Fruit fly (Drosophila melanogaster) whole organism, embryonic: ENCODE measurements around the gene CG32259.
A peak's percentile ranks its signal among the peaks of the same experiment; 100 is the strongest.

ENCODE experiments used
- Adf1 ChIP-seq: fragments of 200-800 bp; sonication (Bioruptor generic); IDR thresholded peaks from 2 replicates; pipeline ENCODE4 v1.3.6; 2022; ENCODE audit warnings: missing biosample characterization, missing genetic modification characterization
- Antp ChIP-seq: fragments of 200-800 bp; sonication (Bioruptor generic); optimal IDR thresholded peaks from 3 replicates; lab custom pipeline; 2016; ENCODE audit warnings: missing biosample characterization, missing genetic modification characterization
- Awh ChIP-seq: fragments of 200-800 bp; sonication (Bioruptor generic); IDR thresholded peaks from 2 replicates; pipeline ENCODE4, ENCODE4 v1.3.6; 2022; ENCODE audit warnings: missing biosample characterization, missing genetic modification characterization
- Bteb2 ChIP-seq: fragments of 200-800 bp; sonication (Bioruptor generic); optimal IDR thresholded peaks from 2 replicates; lab custom pipeline; 2016; ENCODE audit warnings: missing biosample characterization, missing genetic modification characterization
- CG10274 ChIP-seq: fragments of 200-800 bp; sonication (Bioruptor generic); optimal IDR thresholded peaks from 3 replicates; lab custom pipeline; 2017; ENCODE audit warnings: missing biosample characterization, mild to moderate bottlenecking, missing genetic modification characterization
- CG11093 ChIP-seq: fragments of 200-800 bp; sonication (Bioruptor generic); IDR thresholded peaks from 3 replicates; pipeline ENCODE4 v1.3.6; 2022; ENCODE audit warnings: missing biosample characterization, missing genetic modification characterization
- CG11247 ChIP-seq: fragments of 200-800 bp; sonication (Bioruptor generic); IDR thresholded peaks from 2 replicates; pipeline ENCODE4 v1.3.6; 2022; ENCODE audit warnings: missing biosample characterization, missing genetic modification characterization
- CG13123 ChIP-seq: fragments of 200-800 bp; sonication (Bioruptor generic); optimal IDR thresholded peaks from 2 replicates; lab custom pipeline; 2016; ENCODE audit warnings: missing biosample characterization, missing genetic modification characterization
- CG14050 ChIP-seq: fragments of 200-800 bp; sonication (Bioruptor generic); IDR thresholded peaks from 3 replicates; pipeline ENCODE4 v1.3.6; 2022; ENCODE audit warnings: missing biosample characterization, missing genetic modification characterization
- CG15073 ChIP-seq: fragments of 200-800 bp; sonication (Bioruptor generic); optimal IDR thresholded peaks from 2 replicates; lab custom pipeline; 2016; ENCODE audit warnings: missing biosample characterization, missing genetic modification characterization
- CG17359 ChIP-seq: fragments of 200-800 bp; sonication (Bioruptor generic); optimal IDR thresholded peaks from 3 replicates; lab custom pipeline; 2018; ENCODE audit warnings: missing biosample characterization, mild to moderate bottlenecking, missing genetic modification characterization, moderate library complexity
- CG3065 ChIP-seq: fragments of 200-800 bp; sonication (Bioruptor generic); optimal IDR thresholded peaks from 2 replicates; lab custom pipeline; 2016; ENCODE audit warnings: missing biosample characterization, missing genetic modification characterization
- CG31224 ChIP-seq: fragments of 200-800 bp; sonication (Bioruptor generic); IDR thresholded peaks from 2 replicates; pipeline ENCODE4 v1.3.6; 2022; ENCODE audit warnings: missing biosample characterization, missing genetic modification characterization
- CG32532 ChIP-seq: fragments of 200-800 bp; sonication (Bioruptor generic); IDR thresholded peaks from 2 replicates; pipeline ENCODE4 v1.3.6; 2022; ENCODE audit warnings: missing biosample characterization, missing genetic modification characterization
- CG3726 ChIP-seq: fragments of 200-800 bp; sonication (Bioruptor generic); IDR thresholded peaks from 3 replicates; pipeline ENCODE4, ENCODE4 v1.3.6; 2022; ENCODE audit warnings: missing biosample characterization, missing genetic modification characterization
- CG4424 ChIP-seq: fragments of 200-800 bp; sonication (Bioruptor generic); optimal IDR thresholded peaks from 3 replicates; lab custom pipeline; 2016; ENCODE audit warnings: missing biosample characterization, missing genetic modification characterization
- CG6689 ChIP-seq: fragments of 200-800 bp; sonication (Bioruptor generic); IDR thresholded peaks from 2 replicates; pipeline ENCODE4 v1.3.6; 2022; ENCODE audit warnings: missing biosample characterization, missing genetic modification characterization
- CG6813 ChIP-seq: fragments of 200-800 bp; sonication (Bioruptor generic); optimal IDR thresholded peaks from 2 replicates; lab custom pipeline; 2017; ENCODE audit warnings: missing biosample characterization, missing genetic modification characterization, mild to moderate bottlenecking, moderate library complexity, missing genetic modification reagents
- CG8944 ChIP-seq: fragments of 200-800 bp; sonication (Bioruptor generic); optimal IDR thresholded peaks from 3 replicates; lab custom pipeline; 2016; ENCODE audit warnings: missing biosample characterization, missing genetic modification characterization
- CG9876 ChIP-seq: fragments of 200-800 bp; sonication (Bioruptor generic); optimal IDR thresholded peaks from 2 replicates; lab custom pipeline; 2016; ENCODE audit warnings: missing biosample characterization, missing genetic modification characterization
- D19B ChIP-seq: fragments of 200-800 bp; sonication (Bioruptor generic); optimal IDR thresholded peaks from 2 replicates; lab custom pipeline; 2017; ENCODE audit warnings: missing biosample characterization, mild to moderate bottlenecking, missing genetic modification characterization
- Dref ChIP-seq: fragments of 200-800 bp; sonication (Bioruptor generic); IDR thresholded peaks from 2 replicates; pipeline ENCODE4 v1.3.6; 2022; ENCODE audit warnings: missing biosample characterization, missing genetic modification characterization
- Elba2 ChIP-seq: fragments of 200-800 bp; sonication (Bioruptor generic); optimal IDR thresholded peaks from 3 replicates; lab custom pipeline; 2016; ENCODE audit warnings: missing biosample characterization, missing genetic modification characterization
- Ets97D ChIP-seq: fragments of 200-800 bp; sonication (Bioruptor generic); optimal IDR thresholded peaks from 3 replicates; lab custom pipeline; 2016; ENCODE audit warnings: missing biosample characterization, missing genetic modification characterization
- MBD-R2 ChIP-seq: fragments of 200-800 bp; sonication (Bioruptor generic); IDR thresholded peaks from 2 replicates; pipeline ENCODE4 v1.3.6; 2022; ENCODE audit warnings: missing biosample characterization, missing genetic modification characterization
- Max ChIP-seq: fragments of 200-800 bp; sonication (Bioruptor generic); optimal IDR thresholded peaks from 2 replicates; lab custom pipeline; 2016; ENCODE audit warnings: missing biosample characterization, mild to moderate bottlenecking, missing genetic modification characterization
- Med ChIP-seq: fragments of 200-800 bp; sonication (Bioruptor generic); peaks from one replicate; lab custom pipeline; 2016; ENCODE audit warnings: missing biosample characterization, missing genetic modification characterization, mild to moderate bottlenecking, inconsistent platforms, moderate library complexity
- Meics ChIP-seq: fragments of 200-800 bp; sonication (Bioruptor generic); optimal IDR thresholded peaks from 2 replicates; lab custom pipeline; 2017; ENCODE audit warnings: missing biosample characterization, mild to moderate bottlenecking, missing genetic modification characterization
- NC2α ChIP-seq: fragments of 200-800 bp; sonication (Bioruptor generic); optimal IDR thresholded peaks from 2 replicates; lab custom pipeline; 2016; ENCODE audit warnings: missing biosample characterization, missing genetic modification characterization
- Oaz ChIP-seq: fragments of 200-800 bp; sonication (Bioruptor generic); IDR thresholded peaks from 2 replicates; pipeline ENCODE4 v1.3.6; 2022; ENCODE audit warnings: missing biosample characterization, missing genetic modification characterization
- Poxn ChIP-seq: fragments of 200-800 bp; sonication (Bioruptor generic); IDR thresholded peaks from 2 replicates; pipeline ENCODE4 v1.3.6; 2022; ENCODE audit warnings: missing biosample characterization, missing genetic modification characterization
- amos ChIP-seq: fragments of 200-800 bp; sonication (Bioruptor generic); IDR thresholded peaks from 2 replicates; pipeline ENCODE4 v1.3.6; 2022; ENCODE audit warnings: missing biosample characterization, missing genetic modification characterization; ENCODE audit not compliant: partially characterized antibody
- bowl ChIP-seq: fragments of 200-800 bp; sonication (Bioruptor generic); IDR thresholded peaks from 2 replicates; pipeline ENCODE4 v1.3.6; 2022; ENCODE audit warnings: missing biosample characterization, missing genetic modification characterization
- chinmo ChIP-seq: fragments of 200-800 bp; sonication (Bioruptor generic); IDR thresholded peaks from 4 replicates; pipeline ENCODE4 v1.3.6; 2022; ENCODE audit warnings: missing biosample characterization, missing genetic modification characterization; ENCODE audit not compliant: partially characterized antibody
- ci ChIP-seq: fragments of 200-800 bp; sonication (Bioruptor generic); IDR thresholded peaks from 3 replicates; pipeline ENCODE4 v1.3.6; 2022; ENCODE audit warnings: missing biosample characterization, missing genetic modification characterization
- dan ChIP-seq: fragments of 200-800 bp; sonication (Bioruptor generic); IDR thresholded peaks from 2 replicates; pipeline ENCODE4 v1.3.6; 2022; ENCODE audit warnings: missing biosample characterization, missing genetic modification characterization
- dimm ChIP-seq: fragments of 200-800 bp; sonication (Bioruptor generic); IDR thresholded peaks from 2 replicates; pipeline ENCODE4 v1.3.6; 2022; ENCODE audit warnings: missing biosample characterization, missing genetic modification characterization
- disco-r ChIP-seq: fragments of 200-800 bp; sonication (Bioruptor generic); optimal IDR thresholded peaks from 2 replicates; lab custom pipeline; 2016; ENCODE audit warnings: missing biosample characterization, missing genetic modification characterization
- dmrt99B ChIP-seq: fragments of 200-800 bp; sonication (Bioruptor generic); optimal IDR thresholded peaks from 2 replicates; lab custom pipeline; 2018; ENCODE audit warnings: missing biosample characterization, mild to moderate bottlenecking, missing genetic modification characterization, moderate library complexity
- ewg ChIP-seq: fragments of 200-800 bp; sonication (Bioruptor generic); optimal IDR thresholded peaks from 3 replicates; lab custom pipeline; 2017; ENCODE audit warnings: mild to moderate bottlenecking, missing biosample characterization, missing genetic modification reagents, missing genetic modification characterization
- eyg ChIP-seq: fragments of 200-800 bp; sonication (Bioruptor generic); optimal IDR thresholded peaks from 3 replicates; lab custom pipeline; 2016; ENCODE audit warnings: missing biosample characterization, missing genetic modification characterization
- gcm2 ChIP-seq: fragments of 200-800 bp; sonication (Bioruptor generic); optimal IDR thresholded peaks from 2 replicates; lab custom pipeline; 2016; ENCODE audit warnings: missing biosample characterization, missing genetic modification characterization
- jumu ChIP-seq: fragments of 200-800 bp; sonication (Bioruptor generic); optimal IDR thresholded peaks from 3 replicates; lab custom pipeline; 2016; ENCODE audit warnings: missing biosample characterization, missing genetic modification characterization
- kah ChIP-seq: fragments of 200-800 bp; sonication (Bioruptor generic); optimal IDR thresholded peaks from 2 replicates; lab custom pipeline; 2018; ENCODE audit warnings: missing biosample characterization, mild to moderate bottlenecking, missing genetic modification characterization
- klu ChIP-seq: fragments of 200-800 bp; sonication (Bioruptor generic); IDR thresholded peaks from 2 replicates; pipeline ENCODE4 v1.3.6; 2022; ENCODE audit warnings: missing biosample characterization, missing genetic modification characterization
- pros ChIP-seq: fragments of 200-800 bp; sonication (Bioruptor generic); optimal IDR thresholded peaks from 3 replicates; lab custom pipeline; 2019; ENCODE audit warnings: missing biosample characterization, mild to moderate bottlenecking, missing genetic modification characterization, moderate library complexity
- scrt ChIP-seq: fragments of 200-800 bp; sonication (Bioruptor generic); optimal IDR thresholded peaks from 2 replicates; lab custom pipeline; 2018; ENCODE audit warnings: missing biosample characterization, mild to moderate bottlenecking, missing genetic modification characterization, moderate library complexity
- tna ChIP-seq: fragments of 200-800 bp; sonication (Bioruptor generic); IDR thresholded peaks from 2 replicates; pipeline ENCODE4 v1.3.6; 2022; ENCODE audit warnings: missing biosample characterization, missing genetic modification characterization; ENCODE audit not compliant: partially characterized antibody
- zen ChIP-seq: fragments of 200-800 bp; sonication (Bioruptor generic); optimal IDR thresholded peaks from 3 replicates; lab custom pipeline; 2018; ENCODE audit warnings: missing biosample characterization, mild to moderate bottlenecking, missing genetic modification characterization, moderate library complexity
- zfh2 ChIP-seq: fragments of 200-800 bp; sonication (Bioruptor generic); optimal IDR thresholded peaks from 2 replicates; lab custom pipeline; 2016; ENCODE audit warnings: missing biosample characterization, missing genetic modification characterization

Gene CG32259

dm6 chr3L:4040247-4040925 lies 28.8 kb upstream of the CG32259 start, which contains the start of the genes CG11593 and Rcd5 (continued):
- TF ChIP-seq disco-r (GFP tag; lab: Kevin White, UChicago) (no peak), NC2α (GFP tag; lab: Kevin White, UChicago) (no peak), Poxn (peak; percentile 60; the same call in 1 of the 2 replicates), CG3726 (GFP tag; lab: Robert Waterston, UW) (peak; percentile 55; the same call in 1 of the 3 replicates), eyg (GFP tag; lab: Kevin White, UChicago) (no peak), Awh (no peak), zfh2 (GFP tag; lab: Kevin White, UChicago) (peak; percentile 45), dimm (GFP tag; lab: Robert Waterston, UW) (no peak), Med (GFP tag; lab: Kevin White, UChicago) (no peak), Elba2 (GFP tag; lab: Kevin White, UChicago) (peak; percentile 41), Adf1 (peak; percentile 49), CG6689 (peak; percentile 88), CG4424 (peak; percentile 64), Max (peak; percentile 67), CG13123 (GFP tag; lab: Kevin White, UChicago) (peak; percentile 25), dan (GFP tag; lab: Robert Waterston, UW) (peak; percentile 34; the same call in 1 of the 2 replicates), jumu (GFP tag; lab: Kevin White, UChicago) (peak; percentile 30), zen (peak; percentile 52), Ets97D (GFP tag; lab: Kevin White, UChicago) (peak; percentile 25), CG9876 (GFP tag; lab: Kevin White, UChicago) (no peak), CG14050 (peak; percentile 62; the same call in 1 of the 3 replicates), CG32532 (GFP tag; lab: Robert Waterston, UW) (peak; percentile 87), CG17359 (tag; lab: Kevin White, UChicago) (no peak), klu (GFP tag; lab: Robert Waterston, UW) (peak; percentile 54; the same call in 1 of the 2 replicates), CG11247 (GFP tag; lab: Robert Waterston, UW) (peak; percentile 78), dmrt99B (no peak), pros (GFP tag; lab: Kevin White, UChicago) (no peak), ewg (peak; percentile 32), CG31224 (peak; percentile 75), gcm2 (GFP tag; lab: Kevin White, UChicago) (no peak), CG11093 (GFP tag; lab: Robert Waterston, UW) (peak; percentile 78; the same call in 2 of the 3 replicates), ci (peak; percentile 79; the same call in 2 of the 3 replicates), CG8944 (GFP tag; lab: Kevin White, UChicago) (peak; percentile 6), Oaz (peak; percentile 68), amos (GFP tag; lab: Robert Waterston, UW) (peak; percentile 13; the same call in 1 of the 2 replicates), Meics (GFP tag; lab: Kevin White, UChicago) (peak; percentile 58), Antp (GFP tag; lab: Kevin White, UChicago) (peak; percentile 38), kah (GFP tag; lab: Kevin White, UChicago) (no peak), tna (GFP tag; lab: Robert Waterston, UW) (no peak), bowl (no peak), chinmo (GFP tag; lab: Robert Waterston, UW) (0 out of 4 replicates have a peak, but pooled peaks have one; percentile 23), Bteb2 (GFP tag; lab: Kevin White, UChicago) (peak; percentile 17), scrt (GFP tag; lab: Kevin White, UChicago) (no peak), MBD-R2 (GFP tag; lab: Robert Waterston, UW) (peak; percentile 86), D19B (GFP tag; lab: Kevin White, UChicago) (no peak), CG15073 (GFP tag; lab: Kevin White, UChicago) (no peak), CG6813 (GFP tag; lab: Kevin White, UChicago) (no peak), CG3065 (peak; percentile 80), Dref (0 out of 2 replicates have a peak, but pooled peaks have one; percentile 31), CG10274 (GFP tag; lab: Kevin White, UChicago) (no peak)
